Worm (Caenorhabditis elegans) whole organism, L2 larva: Measurements from ENCODE around the gene dnj-13.

Experiments used
- Y55F3AM.14 ChIP-seq: fragments of 200-800 bp; sonication (Bioruptor generic); optimal IDR thresholded peaks from 2 replicates; lab custom pipeline; 2018; ENCODE audit warnings: mild to moderate bottlenecking, missing genetic modification characterization, missing compliant biosample characterization
- aly-2 ChIP-seq: fragments of 150-350 bp; optimal IDR thresholded peaks from 2 replicates; lab custom pipeline; 2014; ENCODE audit warnings: missing biosample characterization, missing genetic modification characterization
- ama-1 ChIP-seq: fragments of 150-350 bp; optimal IDR thresholded peaks from 2 replicates; lab custom pipeline; 2018; ENCODE audit warnings: inconsistent platforms
- blmp-1 ChIP-seq: sonication (generic microtip); optimal IDR thresholded peaks from 2 replicates; lab custom pipeline; 2017; ENCODE audit warnings: missing genetic modification characterization, mild to moderate bottlenecking, missing compliant biosample characterization, antibody characterized with exemption, moderate library complexity; ENCODE audit not compliant: insufficient read depth
- fos-1 ChIP-seq: fragments of 150-350 bp; optimal IDR thresholded peaks from 2 replicates; lab custom pipeline; 2014; ENCODE audit warnings: missing biosample characterization, missing genetic modification characterization
- nhr-11 ChIP-seq: fragments of 150-350 bp; optimal IDR thresholded peaks from 2 replicates; lab custom pipeline; 2014; ENCODE audit warnings: missing biosample characterization, missing genetic modification characterization
- nhr-12 ChIP-seq: fragments of 150-350 bp; optimal IDR thresholded peaks from 2 replicates; lab custom pipeline; 2014; ENCODE audit warnings: missing biosample characterization, missing genetic modification characterization
- nhr-23 ChIP-seq: fragments of 150-350 bp; optimal IDR thresholded peaks from 2 replicates; lab custom pipeline; 2014; ENCODE audit warnings: missing biosample characterization, missing genetic modification reagents, missing genetic modification characterization
- nhr-237 ChIP-seq: fragments of 150-350 bp; optimal IDR thresholded peaks from 2 replicates; lab custom pipeline; 2014; ENCODE audit warnings: missing biosample characterization, missing genetic modification characterization
- peb-1 ChIP-seq: fragments of 150-350 bp; optimal IDR thresholded peaks from 2 replicates; lab custom pipeline; 2014; ENCODE audit warnings: missing biosample characterization, missing genetic modification characterization
- skn-1 ChIP-seq: sonication (generic microtip); optimal IDR thresholded peaks from 2 replicates; lab custom pipeline; 2017; ENCODE audit warnings: missing biosample characterization, missing genetic modification characterization
- unc-39 ChIP-seq: fragments of 150-350 bp; optimal IDR thresholded peaks from 2 replicates; lab custom pipeline; 2014; ENCODE audit warnings: missing biosample characterization, missing genetic modification characterization
- unc-62 ChIP-seq: fragments of 150-350 bp; optimal IDR thresholded peaks from 2 replicates; lab custom pipeline; 2014; ENCODE audit warnings: missing biosample characterization, missing genetic modification reagents, missing genetic modification characterization

DNA sequence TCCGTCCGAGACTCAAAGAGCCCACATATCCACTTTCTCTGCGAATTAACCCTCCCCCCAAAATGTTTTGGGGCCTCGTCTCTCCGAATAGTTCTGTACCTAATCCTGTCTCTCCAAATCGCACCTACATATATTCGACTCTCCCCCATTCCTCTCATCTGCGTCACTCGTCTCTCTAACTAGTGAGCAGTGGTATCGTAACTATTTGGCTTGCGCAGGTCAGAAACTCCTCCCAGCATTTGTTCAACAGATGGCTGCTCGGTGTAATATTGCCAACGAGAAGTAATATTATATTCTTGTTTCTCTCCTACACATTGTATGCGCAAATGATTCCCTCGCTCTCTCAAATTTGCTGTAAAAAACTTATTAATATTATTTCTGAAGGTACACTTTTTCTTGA, 10.1 kb downstream of the dnj-13 start, which contains the start of gene F54D5.24:
- TF ChIP-seq nhr-12 (tag; lab: Kevin White, UChicago) (no peak), nhr-23 (no peak), nhr-11 (tag; lab: Kevin White, UChicago) (no peak), aly-2 (tag; lab: Kevin White, UChicago) (no peak), skn-1 (tag; lab: Kevin White, UChicago) (no peak), blmp-1 (no peak), peb-1 (no peak), unc-62 (no peak), unc-39 (tag; lab: Kevin White, UChicago) (no peak), ama-1 (lab: Kevin White, UChicago) (no peak), Y55F3AM.14 (GFP tag; lab: Kevin White, UChicago) (no peak), nhr-237 (tag; lab: Kevin White, UChicago) (no peak), fos-1 (tag; lab: Kevin White, UChicago) (no peak)
